Fruit fly (Drosophila melanogaster): Measurements from ENCODE around the gene mRpL48.

- TF ChIP-seq CTCF (optimal IDR thresholded peaks at IDR 0.05), result no peak
- TF ChIP-seq CG8478 (optimal IDR thresholded peaks at IDR 0.05), result no peak
These were observed 17.4 kb upstream of the mRpL48 start for dm6 chr2L:1692857-1693256.

Measured in S2 (cell line).